Fruit fly (Drosophila melanogaster) whole organism, wandering third instar larva: ENCODE results near the gene CG9541.

Experiments
- Hnf4 ChIP-seq: fragments of 200-800 bp; sonication (Bioruptor generic); optimal IDR thresholded peaks from 2 replicates; lab custom pipeline; 2016; ENCODE audit warnings: missing biosample characterization, mild to moderate bottlenecking, missing genetic modification characterization
- Myc ChIP-seq: fragments of >200 bp; optimal IDR thresholded peaks from 2 replicates; lab custom pipeline; 2017
- dmrt93B ChIP-seq: fragments of 200-800 bp; sonication (Bioruptor generic); optimal IDR thresholded peaks from 2 replicates; lab custom pipeline; 2018; ENCODE audit warnings: missing biosample characterization, mild to moderate bottlenecking, missing genetic modification characterization
- psq ChIP-seq: fragments of 200-800 bp; sonication (Bioruptor generic); optimal IDR thresholded peaks from 3 replicates; lab custom pipeline; 2017; ENCODE audit warnings: missing biosample characterization, mild to moderate bottlenecking, missing genetic modification characterization, moderate library complexity
- usp ChIP-seq: fragments of >200 bp; optimal IDR thresholded peaks from 2 replicates; lab custom pipeline; 2017; ENCODE audit warnings: missing biosample characterization, missing genetic modification characterization

dm6 chr2L:8964657-8965056 is 10.6 kb downstream of the CG9541 start, which contains the start of gene CG32984:
- TF ChIP-seq Hnf4 (GFP tag; lab: Kevin White, UChicago) (no peak), usp (no peak), dmrt93B (GFP tag; lab: Kevin White, UChicago) (no peak), psq (GFP tag; lab: Kevin White, UChicago) (no peak), Myc (lab: Kevin White, UChicago) (no peak)
